Worm (Caenorhabditis elegans): ENCODE results near the gene ZK899.2.
A peak's percentile ranks its signal among the peaks of the same experiment; 100 is the strongest.

Gene ZK899.2

DNA sequence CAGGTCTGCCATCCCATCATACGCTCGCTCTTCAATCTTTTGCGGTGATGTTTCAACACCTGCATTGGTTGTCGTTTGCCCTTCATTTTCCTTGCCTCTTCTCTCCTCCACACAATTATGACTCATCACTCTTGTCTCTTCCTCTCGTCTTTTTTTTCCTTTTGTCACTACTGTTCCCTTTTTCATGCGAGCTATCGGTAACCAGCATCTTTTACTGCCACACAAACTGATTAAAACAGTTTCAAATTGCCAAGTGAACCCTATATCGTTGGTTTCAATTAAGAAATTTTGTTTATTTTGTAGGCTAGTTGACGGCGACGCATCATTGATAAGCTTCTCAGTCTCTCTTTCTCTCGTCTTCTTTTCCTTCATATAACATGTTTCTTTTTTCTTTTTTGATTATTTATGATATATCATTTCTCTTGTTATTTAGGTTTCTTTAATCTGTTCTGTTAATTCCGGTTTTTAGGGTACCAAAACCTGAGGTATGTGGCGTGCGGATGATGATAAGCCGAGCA is 5.6 kb downstream of the ZK899.2 start, which contains the start of gene ZK899.1 (continued):
- TF ChIP-seq unc-130 (GFP tag; optimal IDR thresholded peaks at IDR 0.05) (no peak), ceh-62 (tag; optimal IDR thresholded peaks at IDR 0.05) (no peak)

DNA sequence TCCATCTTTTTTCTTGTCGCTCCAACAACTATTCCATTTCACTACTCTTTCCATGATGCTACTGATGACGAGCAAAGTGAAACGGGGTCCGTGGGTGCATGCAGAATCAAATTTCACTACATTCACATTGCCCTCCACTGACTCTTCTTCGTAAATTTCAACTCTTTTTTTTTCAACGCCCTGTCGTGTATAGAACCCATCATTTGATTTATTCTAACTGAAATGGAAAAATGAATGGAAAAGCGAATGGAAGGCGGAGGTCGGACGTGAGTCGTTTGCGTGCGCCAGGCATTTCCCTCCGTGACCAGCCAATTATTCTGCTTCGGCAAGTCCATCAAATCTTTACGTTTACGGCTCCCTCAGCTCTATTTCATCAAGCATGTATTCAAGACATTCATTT is 7.9 kb downstream of the ZK899.2 start:
- TF ChIP-seq nhr-76 (tag; optimal IDR thresholded peaks at IDR 0.05), result no peak
- TF ChIP-seq rbr-2 (tag; optimal IDR thresholded peaks at IDR 0.05), result no peak
- no peak for TF ChIP-seq skn-1 (tag; optimal IDR thresholded peaks at IDR 0.05)
- TF ChIP-seq dmd-9 (GFP tag; IDR thresholded peaks at IDR 0.05), result no peak

DNA sequence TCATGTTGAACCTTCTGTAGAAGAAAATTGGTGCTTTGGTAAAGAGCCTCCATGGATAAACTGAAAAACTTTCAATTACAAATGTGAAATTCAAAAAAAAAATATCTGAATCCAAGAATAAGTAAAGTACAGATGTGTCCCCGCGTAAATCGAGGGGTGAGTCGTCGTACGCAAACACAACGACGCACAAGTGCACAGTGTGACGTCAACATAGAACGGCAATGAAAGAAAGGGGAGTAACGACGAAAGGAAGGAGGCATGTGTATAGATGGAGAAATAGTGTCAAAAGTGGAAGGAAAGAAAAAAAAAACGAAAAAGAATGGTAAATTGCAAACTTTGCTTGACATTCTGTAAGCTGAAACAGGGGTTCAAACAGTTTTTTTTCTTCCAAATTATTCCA is 10.3 kb downstream of the ZK899.2 start, which contains the start of gene memb-1:
Gene memb-1 (minus strand): TSS at position 60 of the 400 bp plus-strand sequence.
- TF ChIP-seq hlh-11 (tag; optimal IDR thresholded peaks at IDR 0.05) (peak; percentile 66), ztf-7 (tag; optimal IDR thresholded peaks at IDR 0.05) (peak; percentile 67), zfp-2 (tag; optimal IDR thresholded peaks at IDR 0.05) (no peak), daf-16 (GFP tag; optimal IDR thresholded peaks at IDR 0.05) (no peak), daf-16 (tag; optimal IDR thresholded peaks at IDR 0.05) (peak; percentile 83), nhr-11 (tag; optimal IDR thresholded peaks at IDR 0.05) (peak; percentile 38), mes-2 (tag; optimal IDR thresholded peaks at IDR 0.05; ENCODE audit: poor library complexity, severe bottlenecking) (peak; percentile 91), lin-13 (GFP tag; optimal IDR thresholded peaks at IDR 0.05) (peak; percentile 25), lin-29 (GFP tag; IDR thresholded peaks at IDR 0.05) (no peak), hif-1 (tag; optimal IDR thresholded peaks at IDR 0.05) (peak in 1 of 2 experiments; percentile 39), mep-1 (tag; optimal IDR thresholded peaks at IDR 0.05) (peak; percentile 86), aly-2 (tag; optimal IDR thresholded peaks at IDR 0.05) (no peak), hlh-30 (tag; optimal IDR thresholded peaks at IDR 0.05; ENCODE audit: insufficient read depth) (peak; percentile 57), mxl-3 (GFP tag; optimal IDR thresholded peaks at IDR 0.05) (peak; percentile 47), madf-9 (GFP tag; conservative IDR thresholded peaks at IDR 0.05) (no peak), nhr-237 (tag; optimal IDR thresholded peaks at IDR 0.05) (no peak), nhr-6 (tag; optimal IDR thresholded peaks at IDR 0.05) (peak; percentile 36), mdl-1 (tag; optimal IDR thresholded peaks at IDR 0.05) (peak in 1 of 2 experiments; percentile 59), aha-1 (tag) (peak; percentile 90), duxl-1 (tag; optimal IDR thresholded peaks at IDR 0.05; ENCODE audit: poor library complexity) (peak; percentile 32), nhr-28 (tag; optimal IDR thresholded peaks at IDR 0.05) (peak; percentile 68), R02D3.7 (tag; optimal IDR thresholded peaks at IDR 0.05) (peak; percentile 50), rbr-2 (tag; optimal IDR thresholded peaks at IDR 0.05) (peak; percentile 58), nhr-76 (tag; optimal IDR thresholded peaks at IDR 0.05) (no peak), pqm-1 (tag; optimal IDR thresholded peaks at IDR 0.05) (peak; percentile 8), dve-1 (tag; optimal IDR thresholded peaks at IDR 0.05; ENCODE audit: insufficient read depth) (peak; percentile 70), dpl-1 (GFP tag; optimal IDR thresholded peaks at IDR 0.05) (peak; percentile 31)

DNA sequence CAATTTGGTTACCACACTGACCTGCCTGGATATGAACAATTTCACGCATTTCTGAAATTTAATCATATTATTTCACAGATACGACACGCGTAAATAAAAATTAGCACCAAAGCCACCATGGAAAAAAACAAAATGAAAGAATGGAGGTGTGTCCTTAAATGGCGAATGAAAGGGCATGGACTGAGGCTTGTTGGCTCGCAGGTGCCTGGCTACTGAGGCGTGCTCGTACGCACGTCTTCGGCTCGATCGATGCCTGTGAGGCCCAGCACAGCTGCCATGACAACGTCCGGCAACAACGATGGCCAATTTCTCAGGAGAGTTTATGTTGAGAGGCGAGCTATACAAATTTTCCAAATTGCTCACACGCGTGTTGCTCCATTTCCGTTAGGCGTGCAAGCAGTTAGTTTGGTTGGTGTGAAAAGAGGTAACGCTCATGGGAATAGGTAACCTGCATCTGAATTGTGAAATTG is 14.9 kb downstream of the ZK899.2 start, which contains the start of gene tbb-4:
Gene tbb-4 (minus strand): TSS at position 51 of the 470 bp plus-strand sequence.
- TF ChIP-seq lin-13 (GFP tag; optimal IDR thresholded peaks at IDR 0.05) (no peak), nhr-10 (tag; optimal IDR thresholded peaks at IDR 0.05) (no peak), unc-62 (GFP tag; optimal IDR thresholded peaks at IDR 0.05 in 1 of 2) (peak in 1 of 2 experiments; percentile 71), unc-62 (tag; optimal IDR thresholded peaks at IDR 0.05) (no peak), zip-2 (tag; optimal IDR thresholded peaks at IDR 0.05) (no peak)

DNA sequence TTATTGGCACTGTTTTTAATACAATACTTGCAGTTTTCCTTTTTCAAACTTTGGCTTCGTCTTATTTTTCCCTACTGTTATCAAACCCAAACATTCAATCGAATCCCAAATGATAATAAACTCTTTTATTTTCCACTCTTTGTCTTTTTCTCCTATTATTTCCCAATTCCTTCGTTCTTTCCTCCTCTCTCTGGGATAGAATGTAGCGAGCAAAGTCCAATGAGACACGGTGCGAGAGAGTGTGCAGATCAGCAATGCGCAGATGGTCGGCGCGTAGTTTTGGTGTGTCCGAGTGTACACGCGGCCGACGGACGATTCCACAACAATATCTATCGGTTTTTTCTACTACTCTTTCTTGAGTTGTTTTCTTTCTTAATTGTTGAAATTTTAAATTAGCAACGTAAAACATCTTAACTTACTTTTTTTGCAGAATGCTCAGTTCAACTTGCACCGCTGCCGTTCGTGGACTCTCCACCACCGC is 20.8 kb downstream of the ZK899.2 start, which contains the start of gene B0272.3:
Gene B0272.3 (plus strand): TSS at position 431 of the 481 bp plus-strand sequence.
- TF ChIP-seq lir-3 (tag; optimal IDR thresholded peaks at IDR 0.05) (no peak), spr-3 (GFP tag; optimal IDR thresholded peaks at IDR 0.05) (no peak), lin-38 (GFP tag; IDR thresholded peaks at IDR 0.05) (no peak), lin-1 (GFP tag; IDR thresholded peaks at IDR 0.05) (no peak), nhr-28 (tag; optimal IDR thresholded peaks at IDR 0.05) (peak; percentile 95), fos-1 (tag; optimal IDR thresholded peaks at IDR 0.05) (no peak), nhr-42 (GFP tag; IDR thresholded peaks at IDR 0.05) (no peak), snpc-1.2 (GFP tag; IDR thresholded peaks at IDR 0.05) (no peak), madf-9 (GFP tag; conservative IDR thresholded peaks at IDR 0.05) (no peak), mdt-29 (GFP tag; IDR thresholded peaks at IDR 0.05) (no peak), zip-11 (GFP tag; IDR thresholded peaks at IDR 0.05) (no peak), egl-27 (tag; optimal IDR thresholded peaks at IDR 0.05) (no peak), fkh-10 (GFP tag; optimal IDR thresholded peaks at IDR 0.05) (no peak)

Data from whole organism, L4 larva.